Fruit fly (Drosophila melanogaster): ENCODE measurements around the gene CG7778.

The CG7778 gene

dm6 chr2L:8364006-8364956 lies 17.9 kb downstream of the CG7778 start, which contains the start of the genes RpS13 and CSN8 (continued):
- peak; percentile 75 for TF ChIP-seq Dref (GFP tag; IDR thresholded peaks at IDR 0.05)
- TF ChIP-seq gfzf (GFP tag; optimal IDR thresholded peaks at IDR 0.05), result peak; percentile 85
- peak; percentile 38 for TF ChIP-seq CG13296 (GFP tag; optimal IDR thresholded peaks at IDR 0.05)
- no peak for TF ChIP-seq H15 (GFP tag; IDR thresholded peaks at IDR 0.05)
- peak; percentile 75 for TF ChIP-seq CG12659 (GFP tag; optimal IDR thresholded peaks at IDR 0.05)
- TF ChIP-seq NC2α (GFP tag; optimal IDR thresholded peaks at IDR 0.05), result no peak
- peak; percentile 7 for TF ChIP-seq grau (tag; optimal IDR thresholded peaks at IDR 0.05)
- TF ChIP-seq ssp (GFP tag; IDR thresholded peaks at IDR 0.05), result no peak
- peak; percentile 54; the same call in 1 of the 2 replicates for TF ChIP-seq CG31441 (GFP tag; IDR thresholded peaks at IDR 0.05)
- TF ChIP-seq dpn (GFP tag; optimal IDR thresholded peaks at IDR 0.05), result no peak
- peak; percentile 17 for TF ChIP-seq CoRest (tag; optimal IDR thresholded peaks at IDR 0.05)
- no peak for TF ChIP-seq CG5245 (GFP tag; optimal IDR thresholded peaks at IDR 0.05)
- TF ChIP-seq CG15479 (GFP tag; optimal IDR thresholded peaks at IDR 0.05), result no peak
- no peak for TF ChIP-seq CG4360 (GFP tag; IDR thresholded peaks at IDR 0.05)
- TF ChIP-seq CG3726 (GFP tag; IDR thresholded peaks at IDR 0.05), result no peak
- no peak for TF ChIP-seq CG2889 (GFP tag; IDR thresholded peaks at IDR 0.05)
- no peak for TF ChIP-seq sima (GFP tag; optimal IDR thresholded peaks at IDR 0.05)
- peak; percentile 17 for TF ChIP-seq CG7271 (tag; optimal IDR thresholded peaks at IDR 0.05)
- TF ChIP-seq lmd (GFP tag; IDR thresholded peaks at IDR 0.05), result no peak
- no peak for TF ChIP-seq fd3F (GFP tag; optimal IDR thresholded peaks at IDR 0.05)
- no peak for TF ChIP-seq Sox102F (GFP tag; optimal IDR thresholded peaks at IDR 0.05)
- no peak for TF ChIP-seq CG11723 (GFP tag; optimal IDR thresholded peaks at IDR 0.05)
- TF ChIP-seq Pdp1 (GFP tag; optimal IDR thresholded peaks at IDR 0.05), result peak in 1 of 2 experiments; percentile 9
- no peak for TF ChIP-seq Aef1 (GFP tag; IDR thresholded peaks at IDR 0.05)
- peak; percentile 88 for TF ChIP-seq Sry-δ (GFP tag; optimal IDR thresholded peaks at IDR 0.05)
- no peak for TF ChIP-seq CG12155 (GFP tag; optimal IDR thresholded peaks at IDR 0.05)
- no peak for TF ChIP-seq Dad (GFP tag; optimal IDR thresholded peaks at IDR 0.05)
- no peak for TF ChIP-seq CG17361 (GFP tag; IDR thresholded peaks at IDR 0.05)
- peak; percentile 20 for TF ChIP-seq CG18599 (GFP tag; optimal IDR thresholded peaks at IDR 0.05)
- TF ChIP-seq ato (GFP tag; IDR thresholded peaks at IDR 0.05; ENCODE audit: partially characterized antibody), result peak; percentile 75
- TF ChIP-seq dimm (GFP tag; IDR thresholded peaks at IDR 0.05), result no peak
- peak; percentile 65 for TF ChIP-seq CG17186 (GFP tag; optimal IDR thresholded peaks at IDR 0.05)
- no peak for TF ChIP-seq CG30403 (GFP tag; optimal IDR thresholded peaks at IDR 0.05)
- TF ChIP-seq CG18764 (GFP tag; optimal IDR thresholded peaks at IDR 0.05), result no peak
- TF ChIP-seq Usf (GFP tag; optimal IDR thresholded peaks at IDR 0.05), result no peak
- TF ChIP-seq aop (GFP tag; IDR thresholded peaks at IDR 0.05), result no peak
- peak; percentile 10 for TF ChIP-seq CG17359 (tag; optimal IDR thresholded peaks at IDR 0.05)
- TF ChIP-seq CG9876 (GFP tag; optimal IDR thresholded peaks at IDR 0.05), result no peak
- no peak for TF ChIP-seq zfh1 (GFP tag; IDR thresholded peaks at IDR 0.05)
- TF ChIP-seq PHDP (tag; optimal IDR thresholded peaks at IDR 0.05), result peak; percentile 23
- TF ChIP-seq Max (GFP tag; optimal IDR thresholded peaks at IDR 0.05), result no peak
- TF ChIP-seq CG9215 (GFP tag; IDR thresholded peaks at IDR 0.05), result no peak
- no peak for TF ChIP-seq Bdp1 (GFP tag; optimal IDR thresholded peaks at IDR 0.05)
- no peak for TF ChIP-seq Hr78 (GFP tag; optimal IDR thresholded peaks at IDR 0.05)
- no peak for TF ChIP-seq Ravus (GFP tag; IDR thresholded peaks at IDR 0.05)
- TF ChIP-seq CG10366 (GFP tag; IDR thresholded peaks at IDR 0.05), result no peak
- no peak for TF ChIP-seq CG12769 (tag; optimal IDR thresholded peaks at IDR 0.05)
- no peak for TF ChIP-seq pum (GFP tag; optimal IDR thresholded peaks at IDR 0.05)
- peak; percentile 23 for TF ChIP-seq CG31365 (tag; optimal IDR thresholded peaks at IDR 0.05)

Data from whole organism, embryonic.